Fruit fly (Drosophila melanogaster) whole organism, prepupa: ENCODE measurements around the gene CtsF.
A peak's percentile ranks its signal among the peaks of the same experiment; 100 is the strongest.

ENCODE experiments used
- CG10631 ChIP-seq: fragments of 200-800 bp; sonication (Bioruptor generic); optimal IDR thresholded peaks from 2 replicates; lab custom pipeline; 2016; ENCODE audit warnings: missing biosample characterization, missing genetic modification characterization
- CG11902 ChIP-seq: fragments of 200-800 bp; sonication (Bioruptor generic); optimal IDR thresholded peaks from 3 replicates; lab custom pipeline; 2016; ENCODE audit warnings: missing biosample characterization, missing genetic modification characterization
- CG15336 ChIP-seq: fragments of 200-800 bp; sonication (Bioruptor generic); IDR thresholded peaks from 2 replicates; pipeline ENCODE4 v1.3.6; 2022; ENCODE audit warnings: missing biosample characterization, missing genetic modification characterization
- CG1621 ChIP-seq: fragments of 200-800 bp; sonication (Bioruptor generic); optimal IDR thresholded peaks from 3 replicates; lab custom pipeline; 2018; ENCODE audit warnings: missing biosample characterization, mild to moderate bottlenecking, missing genetic modification characterization
- CG3032 ChIP-seq: fragments of 200-800 bp; optimal IDR thresholded peaks from 2 replicates; lab custom pipeline; 2019; ENCODE audit warnings: missing biosample characterization, mild to moderate bottlenecking, missing genetic modification characterization, moderate library complexity
- CG31627 ChIP-seq: fragments of 200-800 bp; sonication (Bioruptor generic); optimal IDR thresholded peaks from 3 replicates; lab custom pipeline; 2016; ENCODE audit warnings: missing biosample characterization, missing genetic modification characterization
- CG34406 ChIP-seq: fragments of 200-800 bp; sonication (Bioruptor generic); optimal IDR thresholded peaks from 3 replicates; lab custom pipeline; 2016; ENCODE audit warnings: missing biosample characterization, missing genetic modification characterization
- CG4318 ChIP-seq: fragments of 200-800 bp; sonication (Bioruptor generic); optimal IDR thresholded peaks from 3 replicates; lab custom pipeline; 2017; ENCODE audit warnings: missing biosample characterization, mild to moderate bottlenecking, missing genetic modification characterization
- CG6163 ChIP-seq: fragments of 200-800 bp; sonication (Bioruptor generic); IDR thresholded peaks from 3 replicates; pipeline ENCODE4 v1.3.6; 2022; ENCODE audit warnings: missing biosample characterization, missing genetic modification characterization
- CG6276 ChIP-seq: fragments of 200-800 bp; sonication (Bioruptor generic); optimal IDR thresholded peaks from 2 replicates; lab custom pipeline; 2017; ENCODE audit warnings: missing biosample characterization, mild to moderate bottlenecking, missing genetic modification characterization
- CG6808 ChIP-seq: fragments of 200-800 bp; sonication (Bioruptor generic); optimal IDR thresholded peaks from 3 replicates; lab custom pipeline; 2017; ENCODE audit warnings: missing biosample characterization, missing genetic modification characterization, mild to moderate bottlenecking, moderate library complexity, missing genetic modification reagents
- CG6854 ChIP-seq: fragments of 200-800 bp; sonication (Bioruptor generic); optimal IDR thresholded peaks from 2 replicates; lab custom pipeline; 2017; ENCODE audit warnings: missing biosample characterization, mild to moderate bottlenecking, missing genetic modification characterization
- Eip75B ChIP-seq: fragments of 200-800 bp; sonication (Bioruptor generic); optimal IDR thresholded peaks from 3 replicates; lab custom pipeline; 2016; ENCODE audit warnings: missing biosample characterization, missing genetic modification characterization
- Eip93F ChIP-seq: fragments of 200-800 bp; sonication (Bioruptor generic); optimal IDR thresholded peaks from 2 replicates; lab custom pipeline; 2016; ENCODE audit warnings: missing biosample characterization, mild to moderate bottlenecking, missing genetic modification characterization
- Ets96B ChIP-seq: fragments of 200-800 bp; optimal IDR thresholded peaks from 2 replicates; lab custom pipeline; 2019; ENCODE audit warnings: missing biosample characterization, mild to moderate bottlenecking, missing genetic modification characterization, moderate library complexity
- Hr38 ChIP-seq: sonication (Bioruptor generic); optimal IDR thresholded peaks from 2 replicates; lab custom pipeline; 2016; ENCODE audit warnings: missing biosample characterization, missing genetic modification characterization
- Hr4 ChIP-seq: fragments of 200-800 bp; sonication (Bioruptor generic); optimal IDR thresholded peaks from 3 replicates; lab custom pipeline; 2016; ENCODE audit warnings: missing biosample characterization, missing genetic modification characterization
- Lpt ChIP-seq: fragments of 200-800 bp; sonication (Bioruptor generic); optimal IDR thresholded peaks from 3 replicates; lab custom pipeline; 2016; ENCODE audit warnings: missing biosample characterization, missing genetic modification characterization
- Met ChIP-seq: fragments of 200-800 bp; sonication (Bioruptor generic); optimal IDR thresholded peaks from 3 replicates; lab custom pipeline; 2016; ENCODE audit warnings: missing biosample characterization, missing genetic modification characterization
- OdsH ChIP-seq: fragments of 200-800 bp; sonication (Bioruptor generic); optimal IDR thresholded peaks from 3 replicates; lab custom pipeline; 2016; ENCODE audit warnings: missing biosample characterization, missing genetic modification characterization
- Smox ChIP-seq: fragments of 200-800 bp; sonication (Bioruptor generic); optimal IDR thresholded peaks from 3 replicates; lab custom pipeline; 2016; ENCODE audit warnings: missing biosample characterization, missing genetic modification characterization
- Sox102F ChIP-seq: fragments of 200-800 bp; sonication (Bioruptor generic); optimal IDR thresholded peaks from 2 replicates; lab custom pipeline; 2016; ENCODE audit warnings: missing biosample characterization, mild to moderate bottlenecking, missing genetic modification characterization
- Sox14 ChIP-seq: fragments of 200-800 bp; sonication (Bioruptor generic); optimal IDR thresholded peaks from 3 replicates; lab custom pipeline; 2016; ENCODE audit warnings: missing biosample characterization, missing genetic modification characterization
- achi ChIP-seq: fragments of 200-800 bp; sonication (Bioruptor generic); optimal IDR thresholded peaks from 3 replicates; lab custom pipeline; 2016; ENCODE audit warnings: missing biosample characterization, missing genetic modification characterization
- cyc ChIP-seq: fragments of 200-800 bp; sonication (Bioruptor generic); optimal IDR thresholded peaks from 3 replicates; lab custom pipeline; 2016; ENCODE audit warnings: missing biosample characterization, missing genetic modification characterization
- dac ChIP-seq: fragments of 200-800 bp; sonication (Bioruptor generic); optimal IDR thresholded peaks from 2 replicates; lab custom pipeline; 2017; ENCODE audit warnings: missing biosample characterization, mild to moderate bottlenecking, missing genetic modification characterization
- dsx ChIP-seq: fragments of 200-800 bp; optimal IDR thresholded peaks from 3 replicates; lab custom pipeline; 2019; ENCODE audit warnings: missing biosample characterization, mild to moderate bottlenecking, missing genetic modification characterization, moderate library complexity; ENCODE audit not compliant: poor library complexity, severe bottlenecking
- eg ChIP-seq: fragments of 200-800 bp; sonication (Bioruptor generic); IDR thresholded peaks from 3 replicates; pipeline ENCODE4 v1.3.6; 2022; ENCODE audit warnings: missing biosample characterization, missing genetic modification characterization
- esn ChIP-seq: fragments of 200-800 bp; sonication (Bioruptor generic); optimal IDR thresholded peaks from 2 replicates; lab custom pipeline; 2016; ENCODE audit warnings: missing biosample characterization, mild to moderate bottlenecking, missing genetic modification characterization, moderate library complexity
- fd59A ChIP-seq: fragments of 200-800 bp; sonication (Bioruptor generic); optimal IDR thresholded peaks from 2 replicates; lab custom pipeline; 2017; ENCODE audit warnings: missing biosample characterization, mild to moderate bottlenecking, missing genetic modification characterization, missing genetic modification reagents
- fkh ChIP-seq: fragments of 200-800 bp; sonication (Bioruptor generic); optimal IDR thresholded peaks from 3 replicates; lab custom pipeline; 2017; ENCODE audit warnings: missing biosample characterization, mild to moderate bottlenecking, missing genetic modification characterization, moderate library complexity
- net ChIP-seq: fragments of 200-800 bp; sonication (Bioruptor generic); optimal IDR thresholded peaks from 3 replicates; lab custom pipeline; 2016; ENCODE audit warnings: missing biosample characterization, missing genetic modification characterization
- salr ChIP-seq, 2 experiments: fragments of 200-800 bp; sonication (Bioruptor generic); optimal IDR thresholded peaks; 3 replicates each; lab custom pipeline; 2016 to 2018; ENCODE audit warnings: missing biosample characterization in 2 of 2, missing genetic modification characterization in 2 of 2, mild to moderate bottlenecking in 1 of 2
- spab ChIP-seq: fragments of 200-800 bp; sonication (Bioruptor generic); optimal IDR thresholded peaks from 2 replicates; lab custom pipeline; 2017; ENCODE audit warnings: missing biosample characterization, mild to moderate bottlenecking, missing genetic modification characterization, missing genetic modification reagents
- ss ChIP-seq, 2 experiments: fragments of 200-800 bp; sonication (Bioruptor generic); optimal IDR thresholded peaks; 2 replicates in 1 of 2; 3 replicates in 1 of 2; lab custom pipeline; 2017 to 2018; ENCODE audit warnings: mild to moderate bottlenecking in 2 of 2, missing biosample characterization in 2 of 2, missing genetic modification characterization in 2 of 2, moderate library complexity in 1 of 2
- svp ChIP-seq: fragments of 200-800 bp; sonication (Bioruptor generic); peaks from one replicate; lab custom pipeline; 2016; ENCODE audit warnings: missing biosample characterization, missing genetic modification characterization
- topi ChIP-seq: fragments of 200-800 bp; sonication (Bioruptor generic); optimal IDR thresholded peaks from 3 replicates; lab custom pipeline; 2016; ENCODE audit warnings: missing biosample characterization, missing genetic modification characterization
- vri ChIP-seq: fragments of 200-800 bp; sonication (Bioruptor generic); optimal IDR thresholded peaks from 3 replicates; lab custom pipeline; 2016; ENCODE audit warnings: missing biosample characterization, mild to moderate bottlenecking, missing genetic modification characterization

The CtsF gene

DNA sequence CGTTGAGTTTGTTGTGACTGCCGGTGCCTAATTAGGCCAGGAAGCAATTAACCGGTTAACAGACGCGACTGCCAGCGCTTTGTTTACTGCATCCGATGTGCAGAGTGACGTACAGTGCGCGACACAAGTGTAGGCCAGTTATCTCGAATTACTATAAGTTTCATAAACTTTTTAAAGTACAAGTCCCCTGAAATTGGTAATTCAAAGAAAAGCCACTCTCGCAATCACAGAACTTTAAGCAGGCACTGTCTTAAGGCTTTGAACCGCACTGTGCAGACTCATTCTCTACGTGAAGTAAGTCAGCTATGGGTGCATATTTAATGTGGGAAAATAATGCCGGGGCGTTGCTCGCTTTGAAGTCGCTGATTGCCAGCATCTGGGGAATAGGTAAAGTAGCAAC is 42.1 kb downstream of the CtsF start (continued):
- TF ChIP-seq CG34406 (GFP tag; lab: Kevin White, UChicago): peak; percentile 84
- TF ChIP-seq dsx: peak; percentile 76
- peak; percentile 92 for TF ChIP-seq OdsH (GFP tag; lab: Kevin White, UChicago)
- TF ChIP-seq CG6854 (GFP tag; lab: Kevin White, UChicago): peak; percentile 28
- TF ChIP-seq Sox14 (GFP tag; lab: Kevin White, UChicago): peak; percentile 91
- TF ChIP-seq Hr38 (GFP tag; lab: Kevin White, UChicago): peak; percentile 37
- TF ChIP-seq spab: peak; percentile 81
- peak; percentile 83 for TF ChIP-seq CG10631 (GFP tag; lab: Kevin White, UChicago)
- TF ChIP-seq CG3032: peak; percentile 84
- TF ChIP-seq CG11902 (GFP tag; lab: Kevin White, UChicago): peak; percentile 88
- peak; percentile 72 to 79 for TF ChIP-seq salr (GFP tag; optimal IDR thresholded peaks at IDR 0.05; lab: Kevin White, UChicago)
- peak; percentile 84 for TF ChIP-seq dac (GFP tag; lab: Kevin White, UChicago)
- peak; percentile 85 for TF ChIP-seq esn (GFP tag; lab: Kevin White, UChicago)
- no peak for TF ChIP-seq Eip93F (GFP tag; lab: Kevin White, UChicago)
- peak; percentile 82 for TF ChIP-seq topi
- TF ChIP-seq Lpt (GFP tag; lab: Kevin White, UChicago): peak; percentile 88
- peak; percentile 85 for TF ChIP-seq cyc (GFP tag; lab: Kevin White, UChicago)
- peak; percentile 91 for TF ChIP-seq achi (GFP tag; lab: Kevin White, UChicago)
- TF ChIP-seq Met (GFP tag; lab: Kevin White, UChicago): peak; percentile 82
- TF ChIP-seq ss (GFP tag; optimal IDR thresholded peaks at IDR 0.05; lab: Kevin White, UChicago): peak; percentile 78 to 84
- peak; percentile 86 for TF ChIP-seq CG31627 (GFP tag; lab: Kevin White, UChicago)
- TF ChIP-seq Smox (GFP tag; lab: Kevin White, UChicago): peak; percentile 64
- TF ChIP-seq CG6276: peak; percentile 89
- TF ChIP-seq CG4318: peak; percentile 85
- TF ChIP-seq CG1621 (tag; lab: Kevin White, UChicago): no peak
- TF ChIP-seq svp (GFP tag; lab: Kevin White, UChicago): no peak
- peak; percentile 73 for TF ChIP-seq Sox102F

DNA sequence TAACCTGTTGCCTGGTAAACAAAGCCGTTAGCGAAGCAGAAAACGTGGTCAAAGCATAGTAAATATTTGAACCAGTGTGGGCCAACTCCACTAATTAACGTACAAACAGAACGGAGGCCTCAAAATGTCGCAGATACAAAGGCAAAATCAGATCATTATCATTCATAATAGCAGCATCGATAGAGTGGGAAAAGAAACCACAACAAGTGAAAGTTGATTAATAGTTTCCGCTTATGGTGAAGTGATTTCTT is 43.5 kb downstream of the CtsF start:
- peak; percentile 65 for TF ChIP-seq fkh (GFP tag; lab: Kevin White, UChicago)
- TF ChIP-seq topi: no peak
- no peak for TF ChIP-seq Eip75B
- TF ChIP-seq Hr4: no peak
- TF ChIP-seq CG6808 (GFP tag; lab: Kevin White, UChicago): no peak

DNA sequence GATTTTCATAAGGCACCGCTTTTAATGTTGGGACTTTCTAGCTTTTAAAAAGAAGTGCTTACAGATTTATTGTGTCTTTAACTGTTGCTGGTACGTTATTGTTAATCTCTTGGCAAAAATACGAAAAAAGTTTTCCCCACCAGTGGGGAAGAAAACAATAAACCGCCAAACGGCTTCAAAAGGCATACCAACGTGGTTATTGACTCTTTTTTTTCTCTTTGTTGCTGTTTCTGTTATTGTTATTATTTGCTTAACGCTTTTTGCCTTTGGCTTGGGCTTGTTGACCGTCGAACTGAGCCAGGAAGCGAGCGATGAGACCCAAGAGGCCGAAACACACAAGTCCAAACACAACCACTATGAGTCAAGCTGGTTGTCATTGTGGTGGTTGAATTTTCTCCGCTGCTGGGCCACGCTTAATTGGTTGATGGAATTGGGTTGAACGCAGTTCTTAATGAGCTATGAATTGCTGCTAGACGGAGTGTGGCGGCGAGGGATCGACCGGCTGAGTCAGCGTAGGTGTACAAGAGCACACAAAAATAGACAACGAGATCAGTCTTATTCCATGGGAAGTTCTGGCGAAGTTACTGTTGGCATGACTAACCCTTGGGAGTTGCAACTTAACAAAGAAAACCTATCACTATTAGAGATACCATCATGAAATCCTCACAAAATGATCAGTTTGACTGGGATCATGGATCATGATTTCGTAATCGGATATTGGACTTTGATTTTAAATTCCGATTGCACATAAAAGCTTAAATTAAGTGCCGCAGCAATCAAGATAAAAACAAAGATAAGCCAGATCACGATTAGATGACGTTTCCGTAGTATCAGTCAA is 44.0 kb downstream of the CtsF start:
- TF ChIP-seq fkh (GFP tag; lab: Kevin White, UChicago): peak; percentile 63
- TF ChIP-seq CG6808 (GFP tag; lab: Kevin White, UChicago): no peak
- TF ChIP-seq vri: peak; percentile 23

DNA sequence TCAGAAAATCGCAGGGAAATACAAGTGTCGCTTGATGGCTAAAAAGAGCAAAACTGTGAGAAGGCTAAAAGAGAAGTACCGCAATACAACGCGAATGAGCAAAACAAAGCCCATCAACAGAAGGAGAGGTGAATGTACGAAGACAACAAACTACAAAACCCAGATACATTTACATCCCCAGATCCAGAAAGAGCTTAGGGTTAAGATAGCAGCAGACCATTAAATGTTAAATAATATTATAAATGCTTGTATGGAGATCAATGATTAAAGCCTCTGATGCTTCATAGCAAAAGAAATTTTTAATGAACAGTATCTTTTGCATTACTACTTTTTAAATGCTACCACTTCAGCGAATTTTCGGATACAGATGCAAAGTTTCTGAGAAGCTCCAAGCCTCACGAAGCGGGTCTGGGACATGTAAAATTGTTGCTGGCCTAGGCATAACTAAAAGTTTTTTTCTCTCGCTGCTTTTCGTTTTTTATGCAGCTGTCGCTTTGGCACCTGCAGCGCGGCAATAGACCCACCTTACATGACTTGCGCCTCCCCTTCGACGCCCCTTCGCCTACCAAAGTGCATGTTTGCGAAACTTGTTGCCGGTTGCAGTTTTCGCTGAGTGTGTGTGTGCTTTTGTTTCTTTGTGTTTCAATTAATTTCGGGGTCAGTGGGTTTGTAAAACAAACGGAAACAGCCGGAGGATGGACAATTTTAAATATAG is 46.1 kb downstream of the CtsF start:
- TF ChIP-seq CG15336 (peak; percentile 24; the same call in 1 of the 2 replicates), CG6163 (peak; percentile 50; the same call in 1 of the 3 replicates), CG11902 (GFP tag; lab: Kevin White, UChicago) (no peak), Ets96B (tag; lab: Kevin White, UChicago) (no peak), CG6276 (peak; percentile 34), fd59A (GFP tag; lab: Kevin White, UChicago) (no peak), eg (peak; percentile 57; the same call in 2 of the 3 replicates), CG6854 (GFP tag; lab: Kevin White, UChicago) (no peak), Lpt (GFP tag; lab: Kevin White, UChicago) (peak; percentile 37), net (GFP tag; lab: Kevin White, UChicago) (peak; percentile 11)
